Worm (Caenorhabditis elegans): ENCODE measurements around the gene K12B6.4.

- TF ChIP-seq blmp-1 (tag; optimal IDR thresholded peaks at IDR 0.05) (no peak), ceh-39 (tag; optimal IDR thresholded peaks at IDR 0.05) (no peak), unc-62 (GFP tag; optimal IDR thresholded peaks at IDR 0.05) (no peak)
Measured at ce11 chrV:6281175-6281574, at the start of gene K12B6.4, which contains the start of gene spe-49.

Measured in whole organism, mixed stage, embryonic.